Fruit fly (Drosophila melanogaster) whole organism: ENCODE measurements around the gene Coq6.

Experiments used
- CG8478 ChIP-seq: fragments of >200 bp; optimal IDR thresholded peaks from 2 replicates; lab custom pipeline; 2018; ENCODE audit warnings: inconsistent platforms
- Dll ChIP-seq: fragments of >200 bp; optimal IDR thresholded peaks from 2 replicates; lab custom pipeline; 2017
- EcR ChIP-seq, 2 experiments: fragments of >200 bp; optimal IDR thresholded peaks; 2 replicates each; lab custom pipeline; 2017; ENCODE audit warnings: missing biosample characterization in 2 of 2, missing genetic modification characterization in 2 of 2, missing genetic modification reagents in 2 of 2
- pan ChIP-seq: fragments of >200 bp; optimal IDR thresholded peaks from 2 replicates; lab custom pipeline; 2017
- psq ChIP-seq: fragments of >200 bp; optimal IDR thresholded peaks from 2 replicates; lab custom pipeline; 2017
- usp ChIP-seq: fragments of >200 bp; optimal IDR thresholded peaks from 2 replicates; lab custom pipeline; 2017; ENCODE audit warnings: missing biosample characterization, missing genetic modification characterization, mixed read lengths

Gene Coq6

DNA sequence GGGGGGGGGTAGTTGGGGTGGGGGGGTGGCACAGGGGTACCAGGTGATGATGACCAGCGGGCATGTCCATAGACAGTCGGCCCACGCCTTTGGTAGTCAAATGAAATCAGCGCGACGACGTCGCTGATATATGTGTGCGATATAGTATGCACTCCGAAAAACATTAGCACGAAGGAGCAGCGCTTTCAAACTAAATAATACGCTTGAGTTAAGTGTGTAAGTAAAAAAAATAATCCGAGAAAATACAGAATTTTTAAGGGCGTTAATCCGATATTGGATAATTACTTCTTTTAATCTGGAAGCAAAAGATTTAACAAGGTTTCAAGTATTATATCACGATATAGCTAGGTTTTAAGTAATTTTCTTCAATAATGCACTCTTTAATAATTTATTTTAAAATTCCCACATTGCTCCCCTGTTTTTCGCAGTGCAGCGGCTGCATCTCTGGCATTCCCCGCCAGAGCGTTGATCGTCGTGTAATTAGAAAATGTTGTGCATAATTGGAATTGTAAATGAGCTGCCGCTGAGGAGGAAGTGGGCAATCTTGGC lies 37.1 kb downstream of the Coq6 start:
- TF ChIP-seq psq (lab: Kevin White, UChicago) (no peak), EcR (GFP tag; optimal IDR thresholded peaks at IDR 0.05; lab: Kevin White, UChicago) (no peak), Dll (no peak), pan (lab: Kevin White, UChicago) (no peak), CG8478 (no peak), usp (GFP tag; lab: Kevin White, UChicago) (no peak)

DNA sequence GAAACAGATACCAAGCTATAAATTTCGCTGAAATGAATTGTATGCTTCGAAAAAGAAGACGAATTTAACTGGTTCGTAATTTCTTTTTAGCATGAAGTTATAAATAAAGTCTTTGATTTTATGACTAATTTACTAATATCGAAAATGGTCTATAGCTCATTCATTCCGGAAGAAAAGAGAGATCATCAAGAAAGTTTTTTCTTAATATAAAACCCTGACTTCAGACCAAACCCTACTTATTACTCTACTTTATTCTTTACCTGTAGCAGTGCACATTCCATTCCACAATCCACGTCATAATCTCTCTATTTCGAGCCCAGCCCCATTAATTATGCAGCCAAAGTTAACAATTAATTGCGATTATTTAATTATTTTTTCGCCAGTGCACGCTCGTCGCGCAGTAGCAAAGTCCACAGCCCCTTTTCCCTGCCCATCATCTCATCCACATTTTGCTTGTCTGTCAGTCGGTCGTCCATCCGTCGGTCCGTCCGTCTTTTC lies 38.1 kb downstream of the Coq6 start:
- TF ChIP-seq EcR (GFP tag; optimal IDR thresholded peaks at IDR 0.05; lab: Kevin White, UChicago): no peak
- no peak for TF ChIP-seq CG8478
- no peak for TF ChIP-seq usp (GFP tag; lab: Kevin White, UChicago)
- no peak for TF ChIP-seq pan (lab: Kevin White, UChicago)
- no peak for TF ChIP-seq Dll
- TF ChIP-seq psq (lab: Kevin White, UChicago): no peak

DNA sequence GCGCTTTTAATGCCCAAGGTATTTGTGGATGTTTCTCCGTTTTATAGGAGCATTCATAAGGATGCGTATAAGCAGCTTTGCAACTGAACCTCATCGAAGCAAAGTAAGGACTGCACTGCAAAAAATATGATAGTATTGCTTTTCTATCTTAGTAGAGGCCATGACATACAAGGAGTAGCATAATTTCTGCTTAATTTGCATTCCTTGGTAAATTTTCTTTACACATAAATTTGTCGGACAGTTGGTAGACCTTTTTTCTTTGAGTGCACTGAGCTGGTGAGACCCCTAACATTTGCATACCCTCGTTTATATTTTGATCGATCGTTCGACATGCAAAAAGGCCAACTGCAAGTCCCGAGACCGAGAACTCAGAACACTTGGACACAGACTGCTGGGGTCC lies 39.1 kb downstream of the Coq6 start:
- no peak for TF ChIP-seq EcR (GFP tag; optimal IDR thresholded peaks at IDR 0.05; lab: Kevin White, UChicago)

DNA sequence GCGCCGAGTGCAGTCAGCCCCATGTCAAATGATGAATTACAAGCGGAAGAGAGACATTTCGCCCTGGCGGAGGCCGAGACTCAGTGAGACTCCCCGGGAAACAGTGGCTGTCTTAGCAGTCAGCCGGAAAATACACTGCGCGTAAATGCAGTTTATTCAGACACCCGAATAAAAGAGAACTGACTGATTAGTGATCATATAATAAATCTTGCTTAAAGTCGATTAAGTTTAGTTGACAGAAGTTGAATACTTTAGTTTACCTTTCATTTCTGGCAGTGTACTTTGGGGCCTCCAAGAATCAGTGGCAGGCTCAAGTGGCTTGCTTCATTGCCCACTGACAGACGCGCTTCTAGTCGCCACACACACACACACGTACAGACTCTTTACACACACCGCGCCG lies 40.8 kb downstream of the Coq6 start:
- TF ChIP-seq pan (lab: Kevin White, UChicago) (no peak), Dll (no peak), CG8478 (no peak), EcR (GFP tag; optimal IDR thresholded peaks at IDR 0.05; lab: Kevin White, UChicago) (no peak), psq (lab: Kevin White, UChicago) (no peak), usp (GFP tag; lab: Kevin White, UChicago) (no peak)

DNA sequence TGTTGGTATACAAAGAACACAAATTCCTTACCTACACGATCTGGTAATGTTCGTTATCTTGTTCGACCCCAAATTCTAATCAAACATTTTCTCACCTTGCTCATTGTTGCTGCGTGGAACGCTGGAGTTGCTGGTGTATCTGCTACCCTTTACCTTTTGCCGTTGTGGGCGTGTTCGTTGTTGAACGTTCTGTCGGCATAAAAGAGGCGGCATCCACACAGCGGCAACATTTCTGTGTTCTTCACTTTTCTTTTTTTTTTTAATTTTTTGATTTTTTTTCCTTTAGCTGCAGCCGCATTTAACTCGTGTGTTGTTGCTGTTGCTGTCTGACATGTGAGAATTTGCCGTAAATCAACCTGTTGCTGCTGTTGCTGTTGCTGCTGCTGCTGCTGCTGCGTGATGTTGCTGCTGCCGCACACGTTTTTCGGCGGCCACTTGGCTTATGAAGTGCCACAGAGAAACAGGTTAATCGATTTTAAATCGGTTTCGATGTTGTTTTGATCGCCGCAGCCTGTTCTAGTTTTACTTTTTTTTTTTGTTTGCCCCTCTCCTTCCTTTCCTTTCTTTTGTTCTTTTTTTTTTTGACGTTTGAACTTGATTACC lies 42.2 kb downstream of the Coq6 start:
- TF ChIP-seq psq (lab: Kevin White, UChicago) (no peak), Dll (no peak), CG8478 (no peak), usp (GFP tag; lab: Kevin White, UChicago) (no peak), pan (lab: Kevin White, UChicago) (no peak), EcR (GFP tag; optimal IDR thresholded peaks at IDR 0.05; lab: Kevin White, UChicago) (no peak)

DNA sequence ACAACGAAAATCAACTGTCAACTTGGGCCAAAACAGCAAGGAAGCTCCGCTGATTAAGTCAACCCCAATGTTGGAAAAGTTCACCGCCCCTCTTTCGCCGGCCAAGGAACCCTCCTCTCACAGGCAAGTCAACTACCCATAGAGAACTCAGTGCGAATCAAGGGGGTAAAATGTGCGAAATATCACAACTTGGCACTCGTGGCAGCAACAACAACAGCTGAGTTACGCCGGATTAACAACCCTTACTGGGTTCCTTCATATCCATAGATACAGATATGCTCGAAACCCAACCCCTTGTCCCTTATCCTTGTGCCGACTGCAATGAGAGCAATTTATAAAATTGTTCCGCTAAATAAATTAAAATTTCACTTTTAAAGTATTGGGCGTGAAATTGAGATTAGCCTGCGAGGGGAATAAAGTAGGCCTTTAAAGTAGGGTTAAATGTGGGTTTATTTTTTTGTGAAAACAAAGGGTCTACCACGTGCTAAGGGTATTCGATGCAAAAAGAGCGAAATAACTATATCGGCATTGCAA lies 42.9 kb downstream of the Coq6 start:
- TF ChIP-seq EcR (GFP tag; optimal IDR thresholded peaks at IDR 0.05; lab: Kevin White, UChicago) (no peak), usp (GFP tag; lab: Kevin White, UChicago) (no peak), Dll (no peak), pan (lab: Kevin White, UChicago) (no peak), CG8478 (no peak), psq (lab: Kevin White, UChicago) (no peak)

DNA sequence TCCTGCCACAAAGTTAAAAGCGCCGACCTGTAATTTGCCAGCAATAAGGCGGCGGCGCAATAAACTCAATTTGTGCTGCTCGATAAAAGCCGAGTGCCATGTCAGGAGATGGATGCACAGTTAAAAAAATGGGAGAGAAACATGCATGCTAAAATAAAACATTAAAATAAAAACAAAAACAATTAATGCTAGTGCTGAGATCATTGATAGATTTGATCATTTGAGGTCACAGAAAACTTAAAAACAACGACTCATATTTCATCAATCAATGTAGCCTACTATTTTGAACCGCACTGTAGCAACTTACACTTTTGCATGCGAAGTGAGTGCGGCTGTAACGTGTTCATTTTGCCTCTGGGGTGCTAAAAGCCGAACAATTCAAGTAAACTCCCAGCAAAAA lies 48.9 kb downstream of the Coq6 start:
- TF ChIP-seq psq (lab: Kevin White, UChicago): no peak
- no peak for TF ChIP-seq pan (lab: Kevin White, UChicago)
- TF ChIP-seq usp (GFP tag; lab: Kevin White, UChicago): no peak
- TF ChIP-seq CG8478: no peak
- no peak for TF ChIP-seq EcR (GFP tag; optimal IDR thresholded peaks at IDR 0.05; lab: Kevin White, UChicago)
- TF ChIP-seq Dll: no peak
